Worm (Caenorhabditis elegans) whole organism, L4 larva: ENCODE measurements around the gene srlf-5.

Experiments used
- F10B5.3 ChIP-seq: sonication (generic microtip); optimal IDR thresholded peaks from 2 replicates; lab custom pipeline; 2016; ENCODE audit warnings: mild to moderate bottlenecking, missing genetic modification characterization, missing compliant biosample characterization
- F49E8.2 ChIP-seq: sonication (generic microtip); optimal IDR thresholded peaks from 2 replicates; lab custom pipeline; 2016; ENCODE audit warnings: missing compliant biosample characterization, mild to moderate bottlenecking, missing genetic modification characterization, borderline replicate concordance
- T20F7.1 ChIP-seq: fragments of 200-800 bp; sonication (Bioruptor generic); optimal IDR thresholded peaks from 2 replicates; lab custom pipeline; 2018; ENCODE audit warnings: mild to moderate bottlenecking, missing genetic modification characterization, missing compliant biosample characterization
- Y75B8A.6 ChIP-seq: fragments of 200-800 bp; sonication (Bioruptor generic); IDR thresholded peaks from 2 replicates; pipeline ENCODE4 v1.3.6; 2022; ENCODE audit warnings: missing genetic modification reagents, missing genetic modification characterization, missing compliant biosample characterization
- ceh-28 ChIP-seq: fragments of 150-350 bp; optimal IDR thresholded peaks from 2 replicates; lab custom pipeline; 2014; ENCODE audit warnings: missing biosample characterization, missing genetic modification reagents, missing genetic modification characterization
- ceh-62 ChIP-seq: sonication (generic microtip); optimal IDR thresholded peaks from 2 replicates; lab custom pipeline; 2017; ENCODE audit warnings: missing biosample characterization, missing genetic modification characterization
- daf-16 ChIP-seq, 3 experiments: sonication (generic microtip); optimal IDR thresholded peaks; 2 replicates each; lab custom pipeline; 2016 to 2017; ENCODE audit warnings: missing genetic modification characterization in 3 of 3, missing genetic modification reagents in 3 of 3, mild to moderate bottlenecking in 2 of 3, missing compliant biosample characterization in 2 of 3, missing biosample characterization in 1 of 3, moderate library complexity in 1 of 3
- daf-8 ChIP-seq: fragments of 200-800 bp; sonication (Bioruptor generic); IDR thresholded peaks from 2 replicates; pipeline ENCODE4 v1.3.6; 2022; ENCODE audit warnings: missing genetic modification characterization, missing compliant biosample characterization
- dmd-6 ChIP-seq: fragments of 200-800 bp; sonication (Bioruptor generic); IDR thresholded peaks from 2 replicates; pipeline ENCODE4 v1.3.6; 2022; ENCODE audit warnings: missing genetic modification reagents, missing genetic modification characterization, missing compliant biosample characterization
- duxl-1 ChIP-seq: sonication (generic microtip); optimal IDR thresholded peaks from 2 replicates; lab custom pipeline; 2016; ENCODE audit warnings: mild to moderate bottlenecking, missing genetic modification characterization, moderate library complexity, missing compliant biosample characterization; ENCODE audit not compliant: poor library complexity
- dve-1 ChIP-seq: sonication (generic microtip); optimal IDR thresholded peaks from 2 replicates; lab custom pipeline; 2017; ENCODE audit warnings: antibody characterized with exemption, mild to moderate bottlenecking, missing genetic modification characterization, missing compliant biosample characterization; ENCODE audit not compliant: insufficient read depth
- egl-43 ChIP-seq: fragments of 200-800 bp; sonication (Bioruptor generic); IDR thresholded peaks from 2 replicates; pipeline ENCODE4 v1.3.6; 2022; ENCODE audit warnings: missing genetic modification reagents, missing genetic modification characterization, missing compliant biosample characterization
- fos-1 ChIP-seq: fragments of 150-350 bp; optimal IDR thresholded peaks from 2 replicates; lab custom pipeline; 2014; ENCODE audit warnings: missing biosample characterization, missing genetic modification characterization
- gei-8 ChIP-seq: fragments of 200-800 bp; sonication (Bioruptor generic); optimal IDR thresholded peaks from 2 replicates; lab custom pipeline; 2018; ENCODE audit warnings: mild to moderate bottlenecking, missing genetic modification characterization, missing compliant biosample characterization
- hlh-11 ChIP-seq: fragments of 200-800 bp; sonication (Bioruptor generic); optimal IDR thresholded peaks from 2 replicates; lab custom pipeline; 2018; ENCODE audit warnings: mild to moderate bottlenecking, missing genetic modification characterization, missing compliant biosample characterization
- hmg-1.1 ChIP-seq: fragments of 200-800 bp; sonication (Bioruptor generic); IDR thresholded peaks from 2 replicates; pipeline ENCODE4 v1.3.6; 2022; ENCODE audit warnings: missing genetic modification reagents, missing genetic modification characterization, missing compliant biosample characterization
- jun-1 ChIP-seq: fragments of 150-350 bp; optimal IDR thresholded peaks from 2 replicates; lab custom pipeline; 2014; ENCODE audit warnings: missing biosample characterization, missing genetic modification reagents, missing genetic modification characterization
- lin-1 ChIP-seq: fragments of 200-800 bp; sonication (Bioruptor generic); IDR thresholded peaks from 2 replicates; pipeline ENCODE4 v1.3.6; 2022; ENCODE audit warnings: missing genetic modification reagents, missing genetic modification characterization, missing compliant biosample characterization
- lin-39 ChIP-seq: fragments of 150-350 bp; optimal IDR thresholded peaks from 2 replicates; lab custom pipeline; 2014; ENCODE audit warnings: missing biosample characterization, missing genetic modification reagents, missing genetic modification characterization
- madf-9 ChIP-seq: fragments of 200-800 bp; sonication (Bioruptor generic); conservative IDR thresholded peaks from 2 replicates; pipeline ENCODE4 v1.3.6; 2022; ENCODE audit warnings: missing genetic modification reagents, missing genetic modification characterization, missing compliant biosample characterization
- mdl-1 ChIP-seq, 2 experiments: fragments of 150-350 bp in 1 of 2; sonication (generic microtip) in 1 of 2; optimal IDR thresholded peaks; 2 replicates each; lab custom pipeline; 2014 to 2017; ENCODE audit warnings: missing biosample characterization in 2 of 2, missing genetic modification characterization in 2 of 2
- mes-2 ChIP-seq: sonication (generic microtip); optimal IDR thresholded peaks from 2 replicates; lab custom pipeline; 2016; ENCODE audit warnings: missing genotype, mild to moderate bottlenecking, missing genetic modification characterization, missing compliant biosample characterization; ENCODE audit not compliant: poor library complexity, severe bottlenecking
- mxl-2 ChIP-seq: fragments of 200-800 bp; sonication (Bioruptor generic); conservative IDR thresholded peaks from 2 replicates; pipeline ENCODE4 v1.3.6; 2022; ENCODE audit warnings: missing genetic modification reagents, missing genetic modification characterization, missing compliant biosample characterization
- nhr-102 ChIP-seq: sonication (generic microtip); optimal IDR thresholded peaks from 2 replicates; lab custom pipeline; 2016; ENCODE audit warnings: mild to moderate bottlenecking, missing genetic modification characterization, moderate library complexity, missing compliant biosample characterization
- nhr-28 ChIP-seq: fragments of 150-350 bp; optimal IDR thresholded peaks from 2 replicates; lab custom pipeline; 2014; ENCODE audit warnings: missing biosample characterization, missing genetic modification characterization
- nhr-48 ChIP-seq: sonication (generic microtip); optimal IDR thresholded peaks from 2 replicates; lab custom pipeline; 2016; ENCODE audit warnings: mild to moderate bottlenecking, missing genetic modification characterization, missing compliant biosample characterization
- nhr-6 ChIP-seq: fragments of 150-350 bp; optimal IDR thresholded peaks from 2 replicates; lab custom pipeline; 2014; ENCODE audit warnings: missing biosample characterization, missing genetic modification characterization
- nhr-76 ChIP-seq: fragments of 150-350 bp; optimal IDR thresholded peaks from 2 replicates; lab custom pipeline; 2014; ENCODE audit warnings: missing biosample characterization, missing genetic modification characterization
- nhr-77 ChIP-seq: fragments of 150-350 bp; optimal IDR thresholded peaks from 2 replicates; lab custom pipeline; 2014; ENCODE audit warnings: missing biosample characterization, missing genetic modification characterization
- php-3 ChIP-seq: fragments of 200-800 bp; sonication (Bioruptor generic); IDR thresholded peaks from 2 replicates; pipeline ENCODE4 v1.3.6; 2022; ENCODE audit warnings: missing genetic modification reagents, missing genetic modification characterization, missing compliant biosample characterization
- pqm-1 ChIP-seq: sonication (generic microtip); optimal IDR thresholded peaks from 2 replicates; lab custom pipeline; 2017; ENCODE audit warnings: missing biosample characterization, missing genetic modification characterization
- spr-1 ChIP-seq: sonication (generic microtip); optimal IDR thresholded peaks from 2 replicates; lab custom pipeline; 2016; ENCODE audit warnings: mild to moderate bottlenecking, missing genetic modification characterization, missing compliant biosample characterization
- zfp-3 ChIP-seq: fragments of 200-800 bp; sonication (Bioruptor generic); conservative IDR thresholded peaks from 2 replicates; pipeline ENCODE4 v1.3.6; 2022; ENCODE audit warnings: missing genetic modification reagents, missing genetic modification characterization, missing compliant biosample characterization
- zip-11 ChIP-seq: fragments of 200-800 bp; sonication (Bioruptor generic); IDR thresholded peaks from 2 replicates; pipeline ENCODE4 v1.3.6; 2022; ENCODE audit warnings: missing genetic modification characterization, missing compliant biosample characterization

The srlf-5 gene

ce11 chrIV:12893166-12893565 is 33.4 kb downstream of the srlf-5 start, which contains the start of gene K08D8.12:
K08D8.12 (plus strand) TSS chrIV:12893466.
- no peak for TF ChIP-seq nhr-77 (tag; lab: Kevin White, UChicago)
- peak; percentile 20; the same call in 1 of the 2 replicates for TF ChIP-seq dmd-6 (GFP tag; lab: Robert Waterston, UW)
- no peak for TF ChIP-seq daf-16 (GFP tag; optimal IDR thresholded peaks at IDR 0.05; lab: Kevin White, UChicago)
- TF ChIP-seq daf-16 (tag; optimal IDR thresholded peaks at IDR 0.05; lab: Kevin White, UChicago) = peak; percentile 32

ce11 chrIV:12892194-12892593 is 34.3 kb downstream of the srlf-5 start, which contains the start of gene K08D8.1:
K08D8.1 (plus strand) TSS chrIV:12892494.
- TF ChIP-seq spr-1 (no peak), nhr-102 (no peak), ceh-28 (tag; lab: Kevin White, UChicago) (no peak)
- TF ChIP-seq, all 104 proteins: peak for 0

- no peak for TF ChIP-seq fos-1
- no peak for TF ChIP-seq daf-16 (GFP tag; optimal IDR thresholded peaks at IDR 0.05; lab: Kevin White, UChicago)
- peak; percentile 47 for TF ChIP-seq daf-16 (tag; optimal IDR thresholded peaks at IDR 0.05; lab: Kevin White, UChicago)
- no peak for TF ChIP-seq mxl-2 (GFP tag; lab: Robert Waterston, UW)
- no peak for TF ChIP-seq zip-11 (GFP tag; lab: Robert Waterston, UW)
- no peak for TF ChIP-seq egl-43 (GFP tag; lab: Robert Waterston, UW)
- peak; percentile 64 for TF ChIP-seq nhr-28 (tag; lab: Kevin White, UChicago)
- no peak for TF ChIP-seq nhr-6 (tag; lab: Kevin White, UChicago)
- TF ChIP-seq T20F7.1 (GFP tag; lab: Kevin White, UChicago) = no peak
- TF ChIP-seq madf-9 (GFP tag; lab: Robert Waterston, UW) = no peak
- TF ChIP-seq hlh-11 (tag; lab: Kevin White, UChicago) = peak; percentile 4
- TF ChIP-seq nhr-48 (tag; lab: Kevin White, UChicago) = no peak
- peak; percentile 66 for TF ChIP-seq dve-1 (tag; lab: Kevin White, UChicago)
- peak; percentile 82 for TF ChIP-seq dmd-6 (GFP tag; lab: Robert Waterston, UW)
- peak; percentile 62 for TF ChIP-seq pqm-1
- no peak for TF ChIP-seq spr-1
- TF ChIP-seq php-3 (GFP tag; lab: Robert Waterston, UW) = 0 out of 2 replicates have a peak, but pooled peaks have one; percentile 47
These were observed 35.5 kb downstream of the srlf-5 start for ce11 chrIV:12891080-12891479.

- no peak for TF ChIP-seq Y75B8A.6
- TF ChIP-seq lin-1 (GFP tag; lab: Robert Waterston, UW) = peak; percentile 70
- no peak for TF ChIP-seq gei-8 (GFP tag; lab: Kevin White, UChicago)
- peak; percentile 73 for TF ChIP-seq nhr-48 (tag; lab: Kevin White, UChicago)
- no peak for TF ChIP-seq F10B5.3
- TF ChIP-seq nhr-102 = peak; percentile 14
- TF ChIP-seq daf-8 (GFP tag; lab: Robert Waterston, UW) = no peak
- peak; percentile 52 for TF ChIP-seq nhr-77 (tag; lab: Kevin White, UChicago)
- peak; percentile 67 for TF ChIP-seq nhr-28 (tag; lab: Kevin White, UChicago)
- peak; percentile 94 for TF ChIP-seq dmd-6 (GFP tag; lab: Robert Waterston, UW)
- TF ChIP-seq F49E8.2 (tag; lab: Kevin White, UChicago) = no peak
- TF ChIP-seq daf-16 (GFP tag; optimal IDR thresholded peaks at IDR 0.05; lab: Kevin White, UChicago) = no peak
- TF ChIP-seq daf-16 (tag; optimal IDR thresholded peaks at IDR 0.05; lab: Kevin White, UChicago) = peak; percentile 75
- no peak for TF ChIP-seq jun-1
- no peak for TF ChIP-seq hmg-1.1 (GFP tag; lab: Robert Waterston, UW)
- peak; percentile 62 for TF ChIP-seq hlh-11 (tag; lab: Kevin White, UChicago)
- TF ChIP-seq pqm-1 = peak; percentile 88
- no peak for TF ChIP-seq mdl-1 (tag; optimal IDR thresholded peaks at IDR 0.05; lab: Kevin White, UChicago)
- no peak for TF ChIP-seq nhr-76
- TF ChIP-seq dve-1 (tag; lab: Kevin White, UChicago) = peak; percentile 40
- peak; percentile 88 for TF ChIP-seq php-3 (GFP tag; lab: Robert Waterston, UW)
- TF ChIP-seq duxl-1 (tag; lab: Kevin White, UChicago) = no peak
- peak; percentile 5 for TF ChIP-seq mes-2 (tag; lab: Kevin White, UChicago)
- no peak for TF ChIP-seq ceh-62
- no peak for TF ChIP-seq lin-39
- no peak for TF ChIP-seq zfp-3
These were observed 36.1 kb downstream of the srlf-5 start, which contains the start of gene K08D8.6 for ce11 chrIV:12890445-12890844. K08D8.6 (minus strand) TSS chrIV:12890508.
